Worm (Caenorhabditis elegans) whole organism, early embryonic: ENCODE measurements around the gene brp-1.

Experiments used
- ama-1 ChIP-seq: fragments of 150-350 bp; optimal IDR thresholded peaks from 2 replicates; lab custom pipeline; 2014
- ceh-36 ChIP-seq: sonication (generic microtip); optimal IDR thresholded peaks from 2 replicates; lab custom pipeline; 2016; ENCODE audit warnings: missing genetic modification characterization, inconsistent platforms, missing compliant biosample characterization
- ets-7 ChIP-seq: sonication (generic microtip); optimal IDR thresholded peaks from 2 replicates; lab custom pipeline; 2016; ENCODE audit warnings: missing genotype, missing genetic modification characterization, missing compliant biosample characterization
- flt-1 ChIP-seq: fragments of 200-800 bp; sonication (Bioruptor generic); IDR thresholded peaks from 2 replicates; pipeline ENCODE4 v1.3.6; 2022; ENCODE audit warnings: missing genetic modification characterization, missing compliant biosample characterization
- hmbx-1 ChIP-seq: sonication (generic microtip); optimal IDR thresholded peaks from 2 replicates; lab custom pipeline; 2016; ENCODE audit warnings: mild to moderate bottlenecking, missing genetic modification characterization, missing compliant biosample characterization
- hmg-4 ChIP-seq: fragments of 200-800 bp; sonication (Bioruptor generic); optimal IDR thresholded peaks from 2 replicates; lab custom pipeline; 2018; ENCODE audit warnings: mild to moderate bottlenecking, missing genetic modification characterization, missing compliant biosample characterization
- hnd-1 ChIP-seq: sonication (generic microtip); optimal IDR thresholded peaks from 2 replicates; lab custom pipeline; 2016; ENCODE audit warnings: missing genetic modification characterization, missing compliant biosample characterization
- pes-1 ChIP-seq: fragments of 200-800 bp; sonication (Bioruptor generic); IDR thresholded peaks from 2 replicates; pipeline ENCODE4 v1.3.6; 2022; ENCODE audit warnings: missing genetic modification reagents, missing genetic modification characterization, missing compliant biosample characterization
- scrt-1 ChIP-seq: fragments of 200-800 bp; sonication (Bioruptor generic); IDR thresholded peaks from 2 replicates; pipeline ENCODE4 v1.3.6; 2022; ENCODE audit warnings: missing genetic modification characterization, missing compliant biosample characterization
- sea-1 ChIP-seq: fragments of 200-800 bp; sonication (Bioruptor generic); conservative IDR thresholded peaks from 2 replicates; pipeline ENCODE4 v1.3.6; 2022; ENCODE audit warnings: missing genetic modification characterization, missing compliant biosample characterization
- tra-4 ChIP-seq: sonication (generic microtip); optimal IDR thresholded peaks from 2 replicates; lab custom pipeline; 2017; ENCODE audit warnings: missing genetic modification characterization, missing compliant biosample characterization

DNA sequence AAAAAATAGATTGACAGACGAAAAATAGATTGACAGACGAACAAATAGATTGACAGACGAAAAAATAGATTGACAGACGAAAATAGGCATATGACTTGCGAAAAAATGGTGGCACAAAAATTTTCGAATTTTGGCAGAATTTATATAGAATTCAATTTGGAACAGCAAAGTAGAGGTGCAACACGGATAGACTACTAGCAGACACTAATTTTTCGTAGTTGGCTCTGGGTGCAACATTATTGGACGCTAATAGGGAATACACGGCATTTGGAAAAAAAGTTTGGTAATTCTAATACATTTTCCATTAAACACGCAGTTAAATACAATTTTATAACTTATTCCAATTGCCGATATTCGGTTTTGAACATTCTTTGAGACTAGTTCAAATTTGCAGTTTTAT is 11.0 kb upstream of the brp-1 start:
- TF ChIP-seq hmg-4 (GFP tag; lab: Kevin White, UChicago): no peak
- no peak for TF ChIP-seq flt-1
- no peak for TF ChIP-seq scrt-1 (GFP tag; lab: Robert Waterston, UW)
- TF ChIP-seq ets-7: no peak
- no peak for TF ChIP-seq pes-1 (GFP tag; lab: Robert Waterston, UW)
- no peak for TF ChIP-seq ama-1 (lab: Kevin White, UChicago)
- no peak for TF ChIP-seq ceh-36 (tag; lab: Kevin White, UChicago)
- TF ChIP-seq tra-4 (tag; lab: Kevin White, UChicago): no peak
- no peak for TF ChIP-seq hmbx-1 (tag; lab: Kevin White, UChicago)
- TF ChIP-seq sea-1 (GFP tag; lab: Robert Waterston, UW): no peak
- TF ChIP-seq hnd-1 (tag; lab: Kevin White, UChicago): no peak
